Fruit fly (Drosophila melanogaster): ENCODE data around the gene CG15878.

CG15878 gene

dm6 chr3L:2212403-2212802, at the start of gene CG15878:
Gene CG15878, minus strand, starts transcription at chr3L:2212503.
- TF ChIP-seq noc (tag; optimal IDR thresholded peaks at IDR 0.05) = no peak

dm6 chr3L:2261282-2261681, 49.0 kb upstream of the CG15878 start:
- no peak for TF ChIP-seq noc (tag; optimal IDR thresholded peaks at IDR 0.05)

dm6 chr3L:2257412-2257862, 45.1 kb upstream of the CG15878 start, which contains the start of the genes CG1275 and Elp5:
Gene CG1275, minus strand, starts transcription at chr3L:2257423.
Gene Elp5, plus strand, starts transcription at chr3L:2257456.
- TF ChIP-seq noc (tag; optimal IDR thresholded peaks at IDR 0.05) = peak; percentile 91

DNA sequence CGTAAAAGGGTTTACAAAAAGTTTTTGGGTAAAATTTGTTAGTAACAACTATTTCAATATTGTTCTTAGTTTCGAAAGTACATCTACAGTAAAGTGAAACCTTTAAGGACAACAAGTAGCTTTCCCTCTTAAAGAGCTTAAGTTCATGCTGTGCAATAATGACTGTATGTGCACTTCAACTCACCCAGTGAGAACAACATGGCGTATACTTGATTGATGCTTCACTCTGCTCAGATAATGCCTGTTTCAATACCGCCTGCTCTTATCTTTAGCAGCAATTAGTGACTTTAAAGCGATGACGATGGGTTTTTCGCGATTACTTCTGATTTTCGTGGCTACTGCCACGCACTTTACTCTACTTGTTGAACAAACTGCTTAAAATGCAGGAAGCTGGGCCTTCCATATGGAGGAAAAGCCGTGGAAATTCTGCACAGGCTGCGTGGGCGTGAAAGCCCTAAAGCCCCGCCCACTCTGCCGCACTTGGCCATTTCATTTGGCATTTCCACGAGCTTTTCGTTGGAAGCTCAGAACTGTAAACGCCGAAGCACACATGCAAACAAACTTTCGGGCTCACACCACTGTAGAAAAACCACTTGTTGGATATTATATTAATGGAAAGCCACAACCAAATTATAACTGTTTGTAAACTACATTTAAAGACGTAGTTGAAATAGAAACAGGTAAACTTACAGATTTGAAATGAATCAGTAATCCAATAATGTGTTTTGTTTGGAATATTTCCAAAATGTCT, 44.3 kb upstream of the CG15878 start:
- no peak for TF ChIP-seq noc (tag; optimal IDR thresholded peaks at IDR 0.05)

- TF ChIP-seq noc (tag; optimal IDR thresholded peaks at IDR 0.05) = no peak
Measured at dm6 chr3L:2255775-2256174, 43.5 kb upstream of the CG15878 start.

DNA sequence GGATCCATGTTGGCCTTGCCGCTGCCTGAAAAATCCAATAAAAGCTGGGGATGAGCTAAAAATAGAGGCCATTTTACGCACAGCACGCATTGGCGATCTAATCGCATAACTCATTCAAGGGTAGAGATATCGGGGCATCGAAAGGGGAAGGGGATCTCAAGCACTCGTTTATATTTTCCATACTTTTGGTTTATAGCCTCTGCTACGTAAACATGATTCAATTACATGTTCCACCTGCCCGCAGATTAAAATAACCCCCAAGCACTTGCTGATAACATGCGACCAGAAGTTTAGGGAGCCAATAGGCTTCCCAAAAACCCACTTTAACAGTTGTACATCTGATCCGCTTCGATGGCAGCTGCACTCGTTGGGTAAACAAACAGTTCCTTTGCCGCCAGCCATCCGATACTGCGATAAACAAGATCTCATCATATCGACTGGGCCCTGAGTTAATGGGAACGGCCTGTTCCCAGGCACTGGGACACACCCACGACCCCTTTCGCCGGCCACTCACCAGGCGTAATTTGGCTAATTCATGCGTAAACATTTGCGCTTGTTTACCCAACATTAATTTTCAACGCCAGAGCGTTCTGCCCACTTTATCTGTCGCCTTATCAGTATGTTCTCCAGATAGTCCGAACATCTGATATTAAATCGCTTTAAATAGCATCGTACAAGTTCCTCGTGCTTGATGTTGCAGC, 41.8 kb upstream of the CG15878 start:
- TF ChIP-seq noc (tag; optimal IDR thresholded peaks at IDR 0.05) = peak; percentile 26

- TF ChIP-seq noc (tag; optimal IDR thresholded peaks at IDR 0.05) = no peak
Measured at dm6 chr3L:2248335-2248734, 36.0 kb upstream of the CG15878 start, which contains the start of gene CG32305. Gene CG32305, plus strand, starts transcription at chr3L:2248635.

DNA sequence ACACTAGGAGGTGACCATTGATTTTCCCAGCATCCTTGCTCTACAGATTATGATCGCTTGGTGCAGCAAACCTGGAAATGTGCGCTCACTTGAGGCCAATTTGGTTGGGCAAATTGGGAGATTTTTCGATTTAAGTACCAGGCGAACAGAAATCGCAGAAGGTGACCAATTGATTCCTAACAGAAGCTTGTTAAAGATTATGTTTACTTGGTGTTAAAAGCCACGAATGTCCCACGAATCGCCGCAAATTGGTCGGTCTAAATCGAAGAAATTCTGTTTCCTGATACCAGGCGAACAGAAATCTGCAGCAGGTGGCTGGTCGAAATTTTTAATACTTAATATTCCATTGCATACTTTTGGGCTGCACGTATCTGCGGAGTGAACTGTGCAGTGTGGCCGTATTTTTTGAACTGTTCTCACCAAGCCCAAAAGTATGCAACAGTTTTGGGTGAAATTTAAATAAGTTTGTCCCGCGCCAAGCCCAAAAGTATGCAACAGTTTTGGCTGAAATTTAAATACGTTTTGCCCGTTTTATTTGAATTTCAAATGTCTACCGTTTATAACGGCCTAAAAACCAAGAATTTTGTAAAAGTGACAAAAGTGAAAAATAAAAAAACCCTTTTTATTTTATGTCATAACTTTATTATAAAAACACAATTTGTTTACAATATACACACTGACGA, 31.7 kb upstream of the CG15878 start, which contains the start of gene CG32301:
Gene CG32301, plus strand, starts transcription at position 633 of the 683 bp plus-strand sequence.
- TF ChIP-seq noc (tag; optimal IDR thresholded peaks at IDR 0.05) = no peak

DNA sequence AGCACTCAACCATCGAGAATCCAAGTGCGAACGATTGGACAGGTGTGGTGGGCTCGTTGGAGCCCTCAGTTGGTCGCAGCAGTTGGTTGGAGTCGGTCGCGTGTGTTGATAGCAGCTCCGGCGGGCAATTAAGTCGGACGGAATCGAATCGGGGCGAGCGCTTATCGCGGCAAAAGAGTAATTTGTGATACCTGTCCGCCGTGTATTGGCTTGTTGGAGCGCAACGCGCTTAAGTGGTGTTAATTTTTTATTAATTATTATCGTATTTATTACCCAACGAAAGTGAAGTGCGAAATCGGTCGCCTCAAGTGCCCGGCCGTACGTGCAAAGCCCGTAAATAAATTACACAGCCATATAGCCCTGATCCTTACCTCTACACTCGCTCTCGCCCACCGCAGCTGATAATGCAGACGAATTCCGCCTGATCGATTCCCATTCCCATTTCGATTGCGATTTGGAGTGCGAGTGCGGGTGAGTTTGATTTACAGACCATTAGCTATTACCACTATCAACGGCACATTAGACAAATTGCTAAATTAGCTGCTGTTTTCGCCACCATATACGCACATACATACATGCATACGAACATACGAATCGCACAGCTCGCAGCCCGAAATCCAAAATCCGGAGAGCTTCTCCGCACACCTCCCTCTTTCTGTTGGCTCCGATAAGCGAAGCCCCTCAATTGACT, 25.4 kb upstream of the CG15878 start, which contains the start of gene ACXD:
Gene ACXD, plus strand, starts transcription at position 66 of the 691 bp plus-strand sequence.
- peak; percentile 87 for TF ChIP-seq noc (tag; optimal IDR thresholded peaks at IDR 0.05)

dm6 chr3L:2237034-2237433, 24.7 kb upstream of the CG15878 start, which contains the start of gene CG9018:
Gene CG9018, minus strand, starts transcription at chr3L:2237076.
- TF ChIP-seq noc (tag; optimal IDR thresholded peaks at IDR 0.05) = no peak

DNA sequence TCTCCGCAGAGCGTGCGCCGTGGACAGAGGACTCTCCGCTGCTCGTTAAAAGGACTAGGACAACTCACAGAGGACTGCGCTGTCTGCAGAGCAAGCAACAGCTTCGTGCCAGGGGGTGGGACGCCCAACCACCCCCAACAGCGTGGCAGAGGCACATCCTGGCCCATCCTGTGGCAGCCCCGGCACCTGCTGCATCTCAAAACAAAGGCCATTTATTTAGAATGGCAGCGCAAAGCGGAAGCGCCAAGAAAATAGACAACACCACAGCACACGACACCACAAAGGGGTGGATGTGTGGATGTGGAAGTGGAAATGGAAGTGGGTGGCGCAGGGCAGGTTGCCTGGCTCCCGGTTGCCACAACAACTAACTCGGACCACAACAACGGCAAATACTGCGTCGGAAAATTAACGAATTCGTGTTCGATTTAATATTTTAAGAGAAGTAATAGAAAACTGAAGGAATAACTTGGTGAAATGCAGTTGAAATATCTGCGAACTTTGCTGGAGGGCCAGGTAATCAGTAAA, 16.9 kb upstream of the CG15878 start, which contains the start of gene Oseg2:
Gene Oseg2, plus strand, starts transcription at position 475 of the 525 bp plus-strand sequence.
- TF ChIP-seq noc (tag; optimal IDR thresholded peaks at IDR 0.05) = no peak

DNA sequence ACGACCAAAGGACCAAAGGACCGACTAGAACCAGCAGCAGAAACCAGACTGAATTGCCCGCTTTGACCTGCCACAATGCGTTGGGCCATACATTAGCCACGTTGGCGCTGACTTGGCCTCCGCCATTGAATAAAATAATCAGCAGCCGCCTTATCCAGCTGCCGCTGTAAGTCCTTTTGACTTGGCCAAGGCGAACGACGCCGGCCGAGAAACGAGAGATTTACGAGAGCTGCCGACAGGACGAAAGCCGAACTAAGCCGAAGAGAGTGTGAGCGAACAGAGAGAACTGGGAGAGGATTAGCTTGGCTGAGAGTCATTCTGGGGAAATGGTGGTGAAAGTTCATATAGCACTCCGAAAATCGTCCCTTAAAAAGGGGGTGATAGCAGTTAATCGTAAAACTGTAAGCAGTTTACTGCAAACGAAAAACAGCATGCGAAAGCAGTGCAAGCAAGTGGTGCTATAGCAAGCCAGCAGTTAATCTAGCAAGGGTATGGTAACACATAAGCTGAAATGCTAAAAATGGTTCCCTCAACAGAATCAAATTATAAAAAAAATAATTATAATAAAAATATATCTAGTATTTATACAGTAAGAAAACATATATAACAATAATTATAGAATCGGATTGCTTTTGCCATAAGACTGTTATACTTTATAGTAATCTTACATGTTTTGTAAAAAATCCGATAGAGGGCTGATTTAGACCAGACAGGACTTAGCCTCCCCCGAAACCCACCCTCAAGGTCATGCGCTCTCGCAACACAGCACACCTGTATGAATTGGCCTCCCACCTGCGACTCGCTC, 16.3 kb upstream of the CG15878 start:
- TF ChIP-seq noc (tag; optimal IDR thresholded peaks at IDR 0.05) = no peak

DNA sequence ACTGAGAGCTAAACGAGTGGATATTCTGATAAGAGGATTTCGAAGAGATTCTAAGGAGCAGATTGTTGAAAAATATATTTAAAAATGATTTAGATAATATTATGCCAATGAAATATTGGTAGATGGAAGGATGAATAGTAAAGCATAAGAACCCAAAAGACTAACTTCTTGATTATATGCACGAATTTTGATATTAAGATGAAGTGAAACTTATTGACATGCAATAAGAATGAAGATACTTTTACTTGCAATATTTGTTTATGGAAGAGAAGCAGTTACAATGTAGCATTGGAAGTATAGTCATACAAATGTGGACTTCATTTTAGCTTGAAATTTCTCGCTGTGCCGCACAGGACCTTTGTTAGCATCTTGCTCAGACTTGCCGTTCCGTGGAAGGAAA, 15.6 kb downstream of the CG15878 start, which contains the start of gene CG8960:
Gene CG8960, plus strand, starts transcription at position 301 of the 400 bp plus-strand sequence.
- TF ChIP-seq noc (tag; optimal IDR thresholded peaks at IDR 0.05) = no peak

- TF ChIP-seq noc (tag; optimal IDR thresholded peaks at IDR 0.05) = peak; percentile 60
Measured at dm6 chr3L:2191994-2192450, 20.3 kb downstream of the CG15878 start, which contains the start of gene CG5707. Gene CG5707, minus strand, starts transcription at chr3L:2192221.

Data from whole organism, larva.